Fruit fly (Drosophila melanogaster) whole organism, embryonic: Measurements from ENCODE around the gene CG7551.
A peak's percentile ranks its signal among the peaks of the same experiment; 100 is the strongest.

Experiments
- B-H1 ChIP-seq: fragments of 200-800 bp; sonication (Bioruptor generic); IDR thresholded peaks from 3 replicates; pipeline ENCODE4 v1.3.6; 2022; ENCODE audit warnings: missing biosample characterization, missing genetic modification characterization
- CG10267 ChIP-seq: fragments of 200-800 bp; sonication (Bioruptor generic); optimal IDR thresholded peaks from 2 replicates; lab custom pipeline; 2018; ENCODE audit warnings: missing biosample characterization, mild to moderate bottlenecking, missing genetic modification characterization, moderate library complexity
- CG10959 ChIP-seq: fragments of 200-800 bp; sonication (Bioruptor generic); IDR thresholded peaks from 2 replicates; pipeline ENCODE4 v1.3.6; 2022; ENCODE audit warnings: missing biosample characterization, missing genetic modification characterization
- CG11504 ChIP-seq: fragments of 200-800 bp; sonication (Bioruptor generic); optimal IDR thresholded peaks from 3 replicates; lab custom pipeline; 2019; ENCODE audit warnings: missing biosample characterization, mild to moderate bottlenecking, missing genetic modification characterization, moderate library complexity
- CG14710 ChIP-seq: fragments of 200-800 bp; sonication (Bioruptor generic); optimal IDR thresholded peaks from 3 replicates; lab custom pipeline; 2019; ENCODE audit warnings: missing biosample characterization, mild to moderate bottlenecking, missing genetic modification characterization, moderate library complexity
- CG15696 ChIP-seq: fragments of 200-800 bp; sonication (Bioruptor generic); optimal IDR thresholded peaks from 2 replicates; lab custom pipeline; 2019; ENCODE audit warnings: missing biosample characterization, mild to moderate bottlenecking, missing genetic modification characterization, moderate library complexity
- CG17359 ChIP-seq: fragments of 200-800 bp; sonication (Bioruptor generic); optimal IDR thresholded peaks from 3 replicates; lab custom pipeline; 2018; ENCODE audit warnings: missing biosample characterization, mild to moderate bottlenecking, missing genetic modification characterization, moderate library complexity
- CG17612 ChIP-seq: fragments of 200-800 bp; sonication (Bioruptor generic); IDR thresholded peaks from 2 replicates; pipeline ENCODE4 v1.3.6; 2022; ENCODE audit warnings: missing biosample characterization, missing genetic modification characterization
- CG1792 ChIP-seq: fragments of 200-800 bp; sonication (Bioruptor generic); optimal IDR thresholded peaks from 2 replicates; lab custom pipeline; 2016; ENCODE audit warnings: missing biosample characterization, missing genetic modification characterization
- CG31388 ChIP-seq: fragments of 200-800 bp; sonication (Bioruptor generic); optimal IDR thresholded peaks from 2 replicates; lab custom pipeline; 2016; ENCODE audit warnings: missing biosample characterization, missing genetic modification characterization
- CG32772 ChIP-seq: fragments of 200-800 bp; sonication (Bioruptor generic); IDR thresholded peaks from 2 replicates; pipeline ENCODE4 v1.3.6; 2022; ENCODE audit warnings: missing biosample characterization, missing genetic modification characterization
- CG4404 ChIP-seq: fragments of 200-800 bp; sonication (Bioruptor generic); IDR thresholded peaks from 2 replicates; pipeline ENCODE4 v1.3.6; 2022; ENCODE audit warnings: missing biosample characterization, missing genetic modification characterization
- CG4424 ChIP-seq: fragments of 200-800 bp; sonication (Bioruptor generic); optimal IDR thresholded peaks from 3 replicates; lab custom pipeline; 2016; ENCODE audit warnings: missing biosample characterization, missing genetic modification characterization
- CG6689 ChIP-seq: fragments of 200-800 bp; sonication (Bioruptor generic); IDR thresholded peaks from 2 replicates; pipeline ENCODE4 v1.3.6; 2022; ENCODE audit warnings: missing biosample characterization, missing genetic modification characterization
- CG6765 ChIP-seq: fragments of 200-800 bp; sonication (Bioruptor generic); optimal IDR thresholded peaks from 3 replicates; lab custom pipeline; 2017; ENCODE audit warnings: missing biosample characterization, mild to moderate bottlenecking, missing genetic modification characterization
- CG6791 ChIP-seq: fragments of 200-800 bp; sonication (Bioruptor generic); IDR thresholded peaks from 3 replicates; pipeline ENCODE4 v1.3.6; 2022; ENCODE audit warnings: missing biosample characterization, missing genetic modification characterization; ENCODE audit not compliant: partially characterized antibody
- CG7357 ChIP-seq: fragments of 200-800 bp; sonication (Bioruptor generic); IDR thresholded peaks from 3 replicates; pipeline ENCODE4 v1.3.6; 2022; ENCODE audit warnings: missing biosample characterization, missing genetic modification characterization
- CG7372 ChIP-seq: fragments of 200-800 bp; sonication (Bioruptor generic); IDR thresholded peaks from 2 replicates; pipeline ENCODE4 v1.3.6; 2022; ENCODE audit warnings: missing biosample characterization, missing genetic modification characterization
- Chrac-16 ChIP-seq: fragments of 200-800 bp; sonication (Bioruptor generic); optimal IDR thresholded peaks from 3 replicates; lab custom pipeline; 2016; ENCODE audit warnings: missing biosample characterization, missing genetic modification characterization
- Dll ChIP-seq: fragments of 200-800 bp; sonication (Bioruptor generic); IDR thresholded peaks from 4 replicates; pipeline ENCODE4 v1.3.6; 2022; ENCODE audit warnings: missing biosample characterization, missing genetic modification characterization; ENCODE audit not compliant: partially characterized antibody
- Doc3 ChIP-seq: fragments of 200-800 bp; sonication (Bioruptor generic); IDR thresholded peaks from 3 replicates; pipeline ENCODE4 v1.3.6; 2022; ENCODE audit warnings: missing biosample characterization, missing genetic modification characterization; ENCODE audit not compliant: partially characterized antibody
- HLH3B ChIP-seq: fragments of 200-800 bp; sonication (Bioruptor generic); IDR thresholded peaks from 2 replicates; pipeline ENCODE4 v1.3.6; 2022; ENCODE audit warnings: missing biosample characterization, missing genetic modification characterization
- Med ChIP-seq: fragments of 200-800 bp; sonication (Bioruptor generic); peaks from one replicate; lab custom pipeline; 2016; ENCODE audit warnings: missing biosample characterization, missing genetic modification characterization, mild to moderate bottlenecking, inconsistent platforms, moderate library complexity
- NC2α ChIP-seq: fragments of 200-800 bp; sonication (Bioruptor generic); optimal IDR thresholded peaks from 2 replicates; lab custom pipeline; 2016; ENCODE audit warnings: missing biosample characterization, missing genetic modification characterization
- Poxn ChIP-seq: fragments of 200-800 bp; sonication (Bioruptor generic); IDR thresholded peaks from 2 replicates; pipeline ENCODE4 v1.3.6; 2022; ENCODE audit warnings: missing biosample characterization, missing genetic modification characterization
- Scr ChIP-seq: fragments of 200-800 bp; sonication (Bioruptor generic); IDR thresholded peaks from 2 replicates; pipeline ENCODE4 v1.3.6; 2022; ENCODE audit warnings: missing biosample characterization, missing genetic modification characterization; ENCODE audit not compliant: partially characterized antibody
- Tbp ChIP-seq: fragments of >200 bp; optimal IDR thresholded peaks from 2 replicates; lab custom pipeline; 2018; ENCODE audit warnings: missing biosample characterization, missing genetic modification characterization
- Xrp1 ChIP-seq: fragments of 200-800 bp; sonication (Bioruptor generic); IDR thresholded peaks from 2 replicates; pipeline ENCODE4 v1.3.6; 2022; ENCODE audit warnings: missing biosample characterization, missing genetic modification characterization
- cad ChIP-seq: fragments of >200 bp; optimal IDR thresholded peaks from 2 replicates; lab custom pipeline; 2017; ENCODE audit warnings: missing biosample characterization, missing genetic modification characterization
- croc ChIP-seq: fragments of 200-800 bp; sonication (Bioruptor generic); conservative IDR thresholded peaks from 3 replicates; pipeline ENCODE4 v1.3.6; 2022; ENCODE audit warnings: missing biosample characterization, missing genetic modification characterization
- dysf ChIP-seq: fragments of 200-800 bp; sonication (Bioruptor generic); IDR thresholded peaks from 3 replicates; pipeline ENCODE4 v1.3.6; 2022; ENCODE audit warnings: missing biosample characterization, missing genetic modification characterization
- en ChIP-seq: fragments of 200-800 bp; sonication (Bioruptor generic); optimal IDR thresholded peaks from 2 replicates; lab custom pipeline; 2016; ENCODE audit warnings: missing biosample characterization, missing genetic modification characterization
- gcm ChIP-seq: fragments of 200-800 bp; sonication (Bioruptor generic); optimal IDR thresholded peaks from 2 replicates; lab custom pipeline; 2019; ENCODE audit warnings: missing biosample characterization, mild to moderate bottlenecking, missing genetic modification characterization, moderate library complexity
- gem ChIP-seq: fragments of 200-800 bp; sonication (Bioruptor generic); optimal IDR thresholded peaks from 2 replicates; lab custom pipeline; 2019; ENCODE audit warnings: missing biosample characterization, mild to moderate bottlenecking, missing genetic modification characterization, moderate library complexity
- gsb-n ChIP-seq: fragments of 200-800 bp; sonication (Bioruptor generic); optimal IDR thresholded peaks from 3 replicates; lab custom pipeline; 2018; ENCODE audit warnings: missing biosample characterization, mild to moderate bottlenecking, missing genetic modification characterization
- ham ChIP-seq: fragments of 200-800 bp; sonication (Bioruptor generic); IDR thresholded peaks from 2 replicates; pipeline ENCODE4 v1.3.6; 2022; ENCODE audit warnings: missing biosample characterization, missing genetic modification characterization
- lab ChIP-seq: fragments of 200-800 bp; sonication (Bioruptor generic); optimal IDR thresholded peaks from 3 replicates; lab custom pipeline; 2017; ENCODE audit warnings: missing biosample characterization, missing genetic modification characterization, mild to moderate bottlenecking, moderate library complexity, missing genetic modification reagents
- lmd ChIP-seq: fragments of 200-800 bp; sonication (Bioruptor generic); IDR thresholded peaks from 2 replicates; pipeline ENCODE4 v1.3.6; 2022; ENCODE audit warnings: missing biosample characterization, missing genetic modification characterization
- nerfin-1 ChIP-seq: fragments of 200-800 bp; sonication (Bioruptor generic); optimal IDR thresholded peaks from 3 replicates; lab custom pipeline; 2019; ENCODE audit warnings: missing biosample characterization, mild to moderate bottlenecking, missing genetic modification characterization, moderate library complexity
- onecut ChIP-seq: fragments of 200-800 bp; sonication (Bioruptor generic); IDR thresholded peaks from 2 replicates; pipeline ENCODE4 v1.3.6; 2022; ENCODE audit warnings: missing biosample characterization, missing genetic modification characterization
- otp ChIP-seq: fragments of 200-800 bp; sonication (Bioruptor generic); IDR thresholded peaks from 3 replicates; pipeline ENCODE4, ENCODE4 v1.3.6; 2022; ENCODE audit warnings: missing biosample characterization, missing genetic modification characterization
- p53 ChIP-seq: fragments of 200-800 bp; sonication (Bioruptor generic); optimal IDR thresholded peaks from 2 replicates; lab custom pipeline; 2016; ENCODE audit warnings: missing biosample characterization, missing genetic modification characterization
- repo ChIP-seq: fragments of 200-800 bp; sonication (Bioruptor generic); optimal IDR thresholded peaks from 2 replicates; lab custom pipeline; 2016; ENCODE audit warnings: missing biosample characterization, missing genetic modification characterization
- row ChIP-seq: fragments of 200-800 bp; sonication (Bioruptor generic); IDR thresholded peaks from 3 replicates; pipeline ENCODE4 v1.3.6; 2022; ENCODE audit warnings: missing biosample characterization, missing genetic modification characterization
- sens ChIP-seq: fragments of 200-800 bp; sonication (Bioruptor generic); peaks from one replicate; lab custom pipeline; 2016; ENCODE audit warnings: missing biosample characterization, missing genetic modification characterization
- seq ChIP-seq: fragments of 200-800 bp; sonication (Bioruptor generic); IDR thresholded peaks from 2 replicates; pipeline ENCODE4 v1.3.6; 2022; ENCODE audit warnings: missing biosample characterization, missing genetic modification characterization
- sisA ChIP-seq: fragments of 200-800 bp; sonication (Bioruptor generic); IDR thresholded peaks from 2 replicates; pipeline ENCODE4 v1.3.6; 2022; ENCODE audit warnings: missing biosample characterization, missing genetic modification characterization
- slou ChIP-seq: fragments of 200-800 bp; sonication (Bioruptor generic); optimal IDR thresholded peaks from 3 replicates; lab custom pipeline; 2016; ENCODE audit warnings: missing biosample characterization, missing genetic modification characterization
- unpg ChIP-seq: fragments of 200-800 bp; sonication (Bioruptor generic); optimal IDR thresholded peaks from 3 replicates; lab custom pipeline; 2018; ENCODE audit warnings: missing biosample characterization, mild to moderate bottlenecking, missing genetic modification characterization, moderate library complexity
- vvl ChIP-seq: fragments of 200-800 bp; sonication (Bioruptor generic); IDR thresholded peaks from 2 replicates; pipeline ENCODE4 v1.3.6; 2022; ENCODE audit warnings: missing biosample characterization, missing genetic modification characterization
- zfh1 ChIP-seq: fragments of 200-800 bp; sonication (Bioruptor generic); IDR thresholded peaks from 3 replicates; pipeline ENCODE4 v1.3.6; 2022; ENCODE audit warnings: missing biosample characterization, missing genetic modification characterization

Gene CG7551

dm6 chr3L:11465371-11465914 is 7.2 kb downstream of the CG7551 start, which contains the start of gene Fum3 (continued):
- TF ChIP-seq Poxn (no peak), p53 (GFP tag; lab: Kevin White, UChicago) (no peak), B-H1 (GFP tag; lab: Robert Waterston, UW) (no peak), repo (GFP tag; lab: Kevin White, UChicago) (no peak), zfh1 (GFP tag; lab: Robert Waterston, UW) (peak; percentile 70), dysf (GFP tag; lab: Robert Waterston, UW) (peak; percentile 35; the same call in 1 of the 3 replicates), CG10267 (tag; lab: Kevin White, UChicago) (peak; percentile 13), nerfin-1 (tag; lab: Kevin White, UChicago) (no peak), Scr (GFP tag; lab: Robert Waterston, UW) (no peak), CG7357 (GFP tag; lab: Robert Waterston, UW) (0 out of 3 replicates have a peak, but pooled peaks have one; percentile 24), Dll (GFP tag; lab: Robert Waterston, UW) (no peak), Chrac-16 (GFP tag; lab: Kevin White, UChicago) (no peak), NC2α (GFP tag; lab: Kevin White, UChicago) (no peak), CG6689 (peak; percentile 50; the same call in 1 of the 2 replicates), CG15696 (tag; lab: Kevin White, UChicago) (peak; percentile 24), lmd (GFP tag; lab: Robert Waterston, UW) (peak; percentile 27; the same call in 1 of the 2 replicates), onecut (GFP tag; lab: Robert Waterston, UW) (no peak), CG4424 (GFP tag; lab: Kevin White, UChicago) (peak; percentile 33), gcm (GFP tag; lab: Kevin White, UChicago) (no peak), CG1792 (no peak), sisA (no peak), Med (GFP tag; lab: Kevin White, UChicago) (peak; percentile 58), CG14710 (tag; lab: Kevin White, UChicago) (peak; percentile 12), lab (GFP tag; lab: Kevin White, UChicago) (no peak), CG6791 (GFP tag; lab: Robert Waterston, UW) (no peak), CG11504 (tag; lab: Kevin White, UChicago) (peak; percentile 32), CG7372 (no peak), CG32772 (0 out of 2 replicates have a peak, but pooled peaks have one; percentile 18), HLH3B (peak; percentile 47; the same call in 1 of the 2 replicates), en (no peak), otp (GFP tag; lab: Robert Waterston, UW) (peak; percentile 24; the same call in 1 of the 3 replicates), croc (GFP tag; lab: Robert Waterston, UW) (peak; percentile 13; the same call in 1 of the 3 replicates), CG31388 (no peak), CG17612 (GFP tag; lab: Robert Waterston, UW) (no peak), gem (peak; percentile 26), CG6765 (no peak), ham (GFP tag; lab: Robert Waterston, UW) (no peak), Doc3 (GFP tag; lab: Robert Waterston, UW) (no peak), CG10959 (GFP tag; lab: Robert Waterston, UW) (peak; percentile 35), Tbp (GFP tag; lab: Kevin White, UChicago) (no peak), CG4404 (GFP tag; lab: Robert Waterston, UW) (peak; percentile 35; the same call in 1 of the 2 replicates), unpg (GFP tag; lab: Kevin White, UChicago) (no peak), slou (GFP tag; lab: Kevin White, UChicago) (no peak), vvl (GFP tag; lab: Robert Waterston, UW) (peak; percentile 6; the same call in 1 of the 2 replicates), sens (GFP tag; lab: Kevin White, UChicago) (peak; percentile 83), cad (no peak), gsb-n (tag; lab: Kevin White, UChicago) (no peak), seq (GFP tag; lab: Robert Waterston, UW) (no peak), CG17359 (tag; lab: Kevin White, UChicago) (peak; percentile 27), Xrp1 (GFP tag; lab: Robert Waterston, UW) (peak; percentile 66), row (GFP tag; lab: Robert Waterston, UW) (peak; percentile 45)
